Worm (Caenorhabditis elegans) whole organism, young adult: Measurements from ENCODE around the gene F20C5.7.
"Not testable (repeated sequence)": the region's sequence is repeated elsewhere in the genome, so short reads cannot be mapped to it uniquely, and the experiment has no call there.

ENCODE experiments used
- B0261.1 ChIP-seq: sonication (generic microtip); optimal IDR thresholded peaks from 2 replicates; lab custom pipeline; 2016; ENCODE audit warnings: mild to moderate bottlenecking, missing genetic modification characterization, moderate library complexity, missing compliant biosample characterization
- D2030.7 ChIP-seq: fragments of 200-800 bp; sonication (Bioruptor generic); IDR thresholded peaks from 2 replicates; pipeline ENCODE4 v1.3.6; 2022; ENCODE audit warnings: missing genetic modification reagents, missing genetic modification characterization, missing compliant biosample characterization
- F22D6.2 ChIP-seq: sonication (generic microtip); optimal IDR thresholded peaks from 2 replicates; lab custom pipeline; 2016; ENCODE audit warnings: mild to moderate bottlenecking, missing genetic modification characterization, missing compliant biosample characterization
- F37B4.10 ChIP-seq: fragments of 200-800 bp; sonication (Bioruptor generic); IDR thresholded peaks from 2 replicates; pipeline ENCODE4 v1.3.6; 2022; ENCODE audit warnings: missing genetic modification characterization, missing compliant biosample characterization
- F39B2.1 ChIP-seq: fragments of 200-800 bp; sonication (Bioruptor generic); IDR thresholded peaks from 2 replicates; pipeline ENCODE4 v1.3.6; 2022; ENCODE audit warnings: missing genetic modification reagents, missing genetic modification characterization, missing compliant biosample characterization
- K12H6.12 ChIP-seq: fragments of 200-800 bp; sonication (Bioruptor generic); optimal IDR thresholded peaks from 2 replicates; lab custom pipeline; 2018; ENCODE audit warnings: mild to moderate bottlenecking, missing genetic modification characterization, missing compliant biosample characterization
- Y67H2A.10 ChIP-seq: fragments of 200-800 bp; sonication (Bioruptor generic); conservative IDR thresholded peaks from 2 replicates; pipeline ENCODE4 v1.3.6; 2022; ENCODE audit warnings: missing genetic modification reagents, missing genetic modification characterization, missing compliant biosample characterization
- atf-7 ChIP-seq: sonication (generic microtip); optimal IDR thresholded peaks from 2 replicates; lab custom pipeline; 2017; ENCODE audit warnings: mild to moderate bottlenecking, missing genetic modification characterization, missing compliant biosample characterization
- athp-1 ChIP-seq: sonication (generic microtip); optimal IDR thresholded peaks from 2 replicates; lab custom pipeline; 2017; ENCODE audit warnings: mild to moderate bottlenecking, missing genetic modification characterization, missing compliant biosample characterization
- attf-6 ChIP-seq: fragments of 200-800 bp; sonication (Bioruptor generic); IDR thresholded peaks from 2 replicates; pipeline ENCODE4 v1.3.6; 2022; ENCODE audit warnings: missing genetic modification reagents, missing genetic modification characterization, missing compliant biosample characterization
- cebp-1 ChIP-seq, 2 experiments: fragments of 200-800 bp in 1 of 2; sonication (Bioruptor generic) in 1 of 2; sonication (generic microtip) in 1 of 2; IDR thresholded peaks in 1 of 2; optimal IDR thresholded peaks in 1 of 2; 2 replicates each; pipeline versions ENCODE4 v1.3.6 to Lab custom; 2017 to 2022; ENCODE audit warnings: missing compliant biosample characterization in 2 of 2, missing genetic modification characterization in 2 of 2, mild to moderate bottlenecking in 1 of 2, missing genetic modification reagents in 1 of 2, moderate library complexity in 1 of 2
- ceh-100 ChIP-seq: fragments of 200-800 bp; sonication (Bioruptor generic); IDR thresholded peaks from 2 replicates; pipeline ENCODE4 v1.3.6; 2022; ENCODE audit warnings: missing genetic modification reagents, missing genetic modification characterization, missing compliant biosample characterization
- die-1 ChIP-seq: sonication (generic microtip); optimal IDR thresholded peaks from 2 replicates; lab custom pipeline; 2016; ENCODE audit warnings: missing genotype, mild to moderate bottlenecking, missing genetic modification characterization, missing compliant biosample characterization
- dpl-1 ChIP-seq: fragments of 150-350 bp; optimal IDR thresholded peaks from 2 replicates; lab custom pipeline; 2014; ENCODE audit warnings: missing biosample characterization, missing genetic modification reagents, missing genetic modification characterization
- egl-44 ChIP-seq: fragments of 200-800 bp; sonication (Bioruptor generic); IDR thresholded peaks from 2 replicates; pipeline ENCODE4 v1.3.6; 2022; ENCODE audit warnings: missing genetic modification reagents, missing genetic modification characterization, missing compliant biosample characterization
- hlh-12 ChIP-seq: sonication (generic microtip); optimal IDR thresholded peaks from 2 replicates; lab custom pipeline; 2016; ENCODE audit warnings: missing genetic modification characterization, missing compliant biosample characterization
- hmg-1.2 ChIP-seq: fragments of 200-800 bp; sonication (Bioruptor generic); IDR thresholded peaks from 2 replicates; pipeline ENCODE4 v1.3.6; 2022; ENCODE audit warnings: missing genetic modification reagents, missing genetic modification characterization, missing compliant biosample characterization
- hmg-20 ChIP-seq: fragments of 200-800 bp; sonication (Bioruptor generic); IDR thresholded peaks from 2 replicates; pipeline ENCODE4 v1.3.6; 2022; ENCODE audit warnings: missing genetic modification reagents, missing genetic modification characterization, missing compliant biosample characterization
- hrde-1 ChIP-seq: sonication (generic microtip); optimal IDR thresholded peaks from 2 replicates; lab custom pipeline; 2016; ENCODE audit warnings: missing genetic modification characterization, mild to moderate bottlenecking, missing compliant biosample characterization, moderate library complexity, missing genotype, missing genetic modification reagents, borderline replicate concordance
- lag-1 ChIP-seq: fragments of 200-800 bp; sonication (Bioruptor generic); IDR thresholded peaks from 2 replicates; pipeline ENCODE4 v1.3.6; 2022; ENCODE audit warnings: missing genetic modification reagents, missing genetic modification characterization, missing compliant biosample characterization
- let-526 ChIP-seq: fragments of 200-800 bp; sonication (Bioruptor generic); IDR thresholded peaks from 2 replicates; pipeline ENCODE4 v1.3.6; 2022; ENCODE audit warnings: missing genetic modification reagents, missing genetic modification characterization, missing compliant biosample characterization
- let-607 ChIP-seq, 2 experiments: fragments of 200-800 bp in 1 of 2; sonication (Bioruptor generic) in 1 of 2; sonication (generic microtip) in 1 of 2; optimal IDR thresholded peaks; 2 replicates each; lab custom pipeline; 2016 to 2018; ENCODE audit warnings: mild to moderate bottlenecking in 2 of 2, missing compliant biosample characterization in 2 of 2, missing genetic modification characterization in 2 of 2, moderate library complexity in 2 of 2, missing genotype in 1 of 2
- lin-40 ChIP-seq: sonication (generic microtip); optimal IDR thresholded peaks from 2 replicates; lab custom pipeline; 2016; ENCODE audit warnings: missing genetic modification characterization, mild to moderate bottlenecking, missing compliant biosample characterization, missing genotype, missing genetic modification reagents
- lin-54 ChIP-seq: fragments of 200-800 bp; sonication (Bioruptor generic); optimal IDR thresholded peaks from 2 replicates; lab custom pipeline; 2018; ENCODE audit warnings: mild to moderate bottlenecking, missing genetic modification characterization, missing compliant biosample characterization
- lir-1 ChIP-seq: fragments of 200-800 bp; sonication (Bioruptor generic); conservative IDR thresholded peaks from 2 replicates; pipeline ENCODE4 v1.3.6; 2022; ENCODE audit warnings: missing genetic modification reagents, missing genetic modification characterization, missing compliant biosample characterization
- mel-28 ChIP-seq: sonication (generic microtip); optimal IDR thresholded peaks from 2 replicates; lab custom pipeline; 2016; ENCODE audit warnings: borderline replicate concordance, mild to moderate bottlenecking, missing genetic modification characterization, missing compliant biosample characterization
- nfya-1 ChIP-seq: sonication (generic microtip); optimal IDR thresholded peaks from 2 replicates; lab custom pipeline; 2017; ENCODE audit warnings: antibody characterized with exemption, missing compliant biosample characterization, missing genetic modification characterization, borderline replicate concordance; ENCODE audit not compliant: insufficient read depth
- nhr-90 ChIP-seq: sonication (generic microtip); optimal IDR thresholded peaks from 2 replicates; lab custom pipeline; 2016; ENCODE audit warnings: missing genotype, mild to moderate bottlenecking, missing genetic modification characterization, missing compliant biosample characterization
- rcor-1 ChIP-seq: fragments of 200-800 bp; sonication (Bioruptor generic); IDR thresholded peaks from 2 replicates; pipeline ENCODE4 v1.3.6; 2022; ENCODE audit warnings: missing genetic modification reagents, missing genetic modification characterization, missing compliant biosample characterization
- repo-1 ChIP-seq: sonication (generic microtip); optimal IDR thresholded peaks from 2 replicates; lab custom pipeline; 2017; ENCODE audit warnings: mild to moderate bottlenecking, missing genetic modification characterization, missing compliant biosample characterization
- sea-2 ChIP-seq: fragments of 200-800 bp; sonication (Bioruptor generic); IDR thresholded peaks from 2 replicates; pipeline ENCODE4 v1.3.6; 2022; ENCODE audit warnings: missing genetic modification characterization, missing compliant biosample characterization
- snpc-1.3 ChIP-seq: sonication (generic microtip); optimal IDR thresholded peaks from 2 replicates; lab custom pipeline; 2017; ENCODE audit warnings: missing genetic modification characterization, mild to moderate bottlenecking, missing compliant biosample characterization, antibody characterized with exemption, moderate library complexity, missing genotype, missing genetic modification reagents; ENCODE audit not compliant: insufficient read depth
- somi-1 ChIP-seq: fragments of 200-800 bp; sonication (Bioruptor generic); optimal IDR thresholded peaks from 2 replicates; lab custom pipeline; 2018; ENCODE audit warnings: mild to moderate bottlenecking, missing genetic modification characterization, missing compliant biosample characterization
- tbp1 ChIP-seq: fragments of 200-800 bp; sonication (Bioruptor generic); optimal IDR thresholded peaks from 2 replicates; lab custom pipeline; 2018; ENCODE audit warnings: mild to moderate bottlenecking, missing genetic modification characterization, missing compliant biosample characterization
- tbx-9 ChIP-seq: sonication (generic microtip); optimal IDR thresholded peaks from 2 replicates; lab custom pipeline; 2016; ENCODE audit warnings: borderline replicate concordance, missing genetic modification characterization, inconsistent platforms, missing compliant biosample characterization
- unc-130 ChIP-seq: sonication (generic microtip); optimal IDR thresholded peaks from 2 replicates; lab custom pipeline; 2016; ENCODE audit warnings: missing genetic modification reagents, missing genetic modification characterization, missing compliant biosample characterization
- xnd-1 ChIP-seq: sonication (generic microtip); optimal IDR thresholded peaks from 2 replicates; lab custom pipeline; 2016; ENCODE audit warnings: missing genotype, missing genetic modification reagents, missing genetic modification characterization, missing compliant biosample characterization
- ztf-18 ChIP-seq: sonication (generic microtip); optimal IDR thresholded peaks from 2 replicates; lab custom pipeline; 2016; ENCODE audit warnings: missing genotype, mild to moderate bottlenecking, missing genetic modification characterization, missing compliant biosample characterization
- ztf-28 ChIP-seq: fragments of 200-800 bp; sonication (Bioruptor generic); IDR thresholded peaks from 2 replicates; pipeline ENCODE4 v1.3.6; 2022; ENCODE audit warnings: missing genetic modification reagents, missing genetic modification characterization, missing compliant biosample characterization

Gene F20C5.7

ce11 chrIV:8790144-8790543 is 44.7 kb upstream of the F20C5.7 start, which contains the start of gene sru-35:
Gene sru-35, minus strand, starts transcription at chrIV:8790244.
- TF ChIP-seq unc-130 (GFP tag; lab: Kevin White, UChicago) (no peak), D2030.7 (GFP tag; lab: Robert Waterston, UW) (no peak), rcor-1 (GFP tag; lab: Robert Waterston, UW) (no peak), tbp1 (GFP tag; lab: Kevin White, UChicago) (no peak), somi-1 (GFP tag; lab: Kevin White, UChicago) (no peak), let-607 (tag; optimal IDR thresholded peaks at IDR 0.05; lab: Kevin White, UChicago) (no peak)

- TF ChIP-seq hrde-1 (tag; lab: Kevin White, UChicago); Y67H2A.10 (GFP tag; lab: Robert Waterston, UW); attf-6 (GFP tag; lab: Robert Waterston, UW): not testable (repeated sequence)
Observed at ce11 chrIV:8788048-8788447, 42.6 kb upstream of the F20C5.7 start, which contains the start of gene C33D9.10. Gene C33D9.10, minus strand, starts transcription at chrIV:8788148.

ce11 chrIV:8786654-8787053 is 41.2 kb upstream of the F20C5.7 start, which contains the start of gene C33D9.8:
Gene C33D9.8, minus strand, starts transcription at chrIV:8786752.
- TF ChIP-seq cebp-1 (GFP tag; IDR thresholded peaks at IDR 0.05; lab: Robert Waterston, UW), result 0 out of 2 replicates have a peak, but pooled peaks have one; percentile 59
- TF ChIP-seq cebp-1 (tag; optimal IDR thresholded peaks at IDR 0.05; lab: Kevin White, UChicago), result peak; percentile 87
- TF ChIP-seq K12H6.12 (tag; lab: Kevin White, UChicago), result no peak
- peak; percentile 74; the same call in 1 of the 2 replicates for TF ChIP-seq hmg-1.2 (GFP tag; lab: Robert Waterston, UW)
- no peak for TF ChIP-seq hlh-12 (tag; lab: Kevin White, UChicago)
- TF ChIP-seq rcor-1 (GFP tag; lab: Robert Waterston, UW), result no peak
- no peak for TF ChIP-seq xnd-1 (tag; lab: Kevin White, UChicago)

ce11 chrIV:8784855-8785327 is 39.4 kb upstream of the F20C5.7 start, which contains the start of gene C33D9.13:
Gene C33D9.13, minus strand, starts transcription at chrIV:8785277.
- TF ChIP-seq cebp-1 (GFP tag; IDR thresholded peaks at IDR 0.05; lab: Robert Waterston, UW) (peak; percentile 92), cebp-1 (tag; optimal IDR thresholded peaks at IDR 0.05; lab: Kevin White, UChicago) (peak; percentile 98), lin-54 (GFP tag; lab: Kevin White, UChicago) (no peak)

- 0 out of 2 replicates have a peak, but pooled peaks have one; percentile 21 for TF ChIP-seq let-526 (GFP tag; lab: Robert Waterston, UW)
- TF ChIP-seq egl-44 (GFP tag; lab: Robert Waterston, UW), result no peak
- TF ChIP-seq sea-2 (GFP tag; lab: Robert Waterston, UW), result no peak
- no peak for TF ChIP-seq rcor-1 (GFP tag; lab: Robert Waterston, UW)
- TF ChIP-seq nfya-1 (tag; lab: Kevin White, UChicago), result no peak
- no peak for TF ChIP-seq lir-1 (GFP tag; lab: Robert Waterston, UW)
- TF ChIP-seq athp-1, result no peak
- TF ChIP-seq dpl-1 (GFP tag; lab: Kevin White, UChicago), result no peak
- peak; percentile 35 for TF ChIP-seq lin-40 (tag; lab: Kevin White, UChicago)
- TF ChIP-seq lag-1 (GFP tag; lab: Robert Waterston, UW), result 0 out of 2 replicates have a peak, but pooled peaks have one; percentile 23
- no peak for TF ChIP-seq nhr-90 (tag; lab: Kevin White, UChicago)
- TF ChIP-seq ztf-28, result no peak
- no peak for TF ChIP-seq F22D6.2
- TF ChIP-seq F37B4.10 (GFP tag; lab: Robert Waterston, UW), result no peak
- TF ChIP-seq repo-1 (tag; lab: Kevin White, UChicago), result no peak
- TF ChIP-seq tbx-9 (tag; lab: Kevin White, UChicago), result no peak
- TF ChIP-seq die-1, result no peak
- no peak for TF ChIP-seq atf-7 (tag; lab: Kevin White, UChicago)
- TF ChIP-seq ceh-100 (GFP tag; lab: Robert Waterston, UW), result no peak
- TF ChIP-seq mel-28 (tag; lab: Kevin White, UChicago), result no peak
- TF ChIP-seq ztf-18 (tag; lab: Kevin White, UChicago), result peak; percentile 42
- no peak for TF ChIP-seq hmg-20 (GFP tag; lab: Robert Waterston, UW)
- no peak for TF ChIP-seq xnd-1 (tag; lab: Kevin White, UChicago)
- no peak for TF ChIP-seq snpc-1.3 (tag; lab: Kevin White, UChicago)
- TF ChIP-seq F39B2.1 (GFP tag; lab: Robert Waterston, UW), result no peak
- no peak for TF ChIP-seq B0261.1 (tag; lab: Kevin White, UChicago)
Observed at ce11 chrIV:8782172-8782571, 36.7 kb upstream of the F20C5.7 start.
